Fruit fly (Drosophila melanogaster) whole organism, embryonic: ENCODE results near the gene UQCR-14.

Source experiments
- CG3995 ChIP-seq: fragments of 200-800 bp; sonication (Bioruptor generic); optimal IDR thresholded peaks from 3 replicates; lab custom pipeline; 2016; ENCODE audit warnings: missing biosample characterization, missing genetic modification characterization
- oc ChIP-seq: fragments of 200-800 bp; sonication (Bioruptor generic); optimal IDR thresholded peaks from 2 replicates; lab custom pipeline; 2018; ENCODE audit warnings: missing biosample characterization, mild to moderate bottlenecking, missing genetic modification characterization, moderate library complexity

dm6 chrX:16275854-16276338 is 10.2 kb upstream of the UQCR-14 start, which contains the start of the genes kat80 and Prosalpha4:
- TF ChIP-seq oc (no peak), CG3995 (GFP tag; lab: Kevin White, UChicago) (peak; percentile 96)
